Fruit fly (Drosophila melanogaster) whole organism, embryonic: Measurements from ENCODE around the gene CG7739.

Source experiments
- BtbVII ChIP-seq: fragments of 200-800 bp; sonication (Bioruptor generic); optimal IDR thresholded peaks from 3 replicates; lab custom pipeline; 2017; ENCODE audit warnings: missing biosample characterization, mild to moderate bottlenecking, missing genetic modification characterization
- CG15696 ChIP-seq: fragments of 200-800 bp; sonication (Bioruptor generic); optimal IDR thresholded peaks from 2 replicates; lab custom pipeline; 2019; ENCODE audit warnings: missing biosample characterization, mild to moderate bottlenecking, missing genetic modification characterization, moderate library complexity
- CG4328 ChIP-seq: fragments of 200-800 bp; sonication (Bioruptor generic); optimal IDR thresholded peaks from 3 replicates; lab custom pipeline; 2017; ENCODE audit warnings: missing biosample characterization, missing genetic modification reagents, missing genetic modification characterization
- CG7745 ChIP-seq: fragments of 200-800 bp; sonication (Bioruptor generic); optimal IDR thresholded peaks from 2 replicates; lab custom pipeline; 2018; ENCODE audit warnings: missing biosample characterization, mild to moderate bottlenecking, missing genetic modification characterization, moderate library complexity
- Six4 ChIP-seq: fragments of 200-800 bp; sonication (Bioruptor generic); optimal IDR thresholded peaks from 2 replicates; lab custom pipeline; 2016; ENCODE audit warnings: missing biosample characterization, missing genetic modification characterization
- ab ChIP-seq: fragments of 200-800 bp; sonication (Bioruptor generic); optimal IDR thresholded peaks from 2 replicates; lab custom pipeline; 2016; ENCODE audit warnings: missing biosample characterization, missing genetic modification characterization
- aop ChIP-seq: fragments of 200-800 bp; sonication (Bioruptor generic); IDR thresholded peaks from 2 replicates; pipeline ENCODE4 v1.3.6; 2022; ENCODE audit warnings: missing biosample characterization, missing genetic modification characterization
- croc ChIP-seq: fragments of 200-800 bp; sonication (Bioruptor generic); conservative IDR thresholded peaks from 3 replicates; pipeline ENCODE4 v1.3.6; 2022; ENCODE audit warnings: missing biosample characterization, missing genetic modification characterization
- grn ChIP-seq: fragments of 200-800 bp; sonication (Bioruptor generic); optimal IDR thresholded peaks from 3 replicates; lab custom pipeline; 2017; ENCODE audit warnings: missing biosample characterization, missing genetic modification characterization
- psq ChIP-seq: fragments of 200-800 bp; sonication (Bioruptor generic); optimal IDR thresholded peaks from 2 replicates; lab custom pipeline; 2017; ENCODE audit warnings: missing biosample characterization, missing genetic modification characterization

dm6 chr3L:15514814-15515495 lies 47.9 kb downstream of the CG7739 start:
- TF ChIP-seq aop (GFP tag; lab: Robert Waterston, UW) = no peak
- TF ChIP-seq ab (GFP tag; lab: Kevin White, UChicago) = no peak
- TF ChIP-seq CG4328 = no peak
- no peak for TF ChIP-seq grn (GFP tag; lab: Kevin White, UChicago)
- no peak for TF ChIP-seq CG15696 (tag; lab: Kevin White, UChicago)
- TF ChIP-seq croc = no peak
- TF ChIP-seq Six4 = no peak
- no peak for TF ChIP-seq BtbVII (GFP tag; lab: Kevin White, UChicago)
- no peak for TF ChIP-seq psq (GFP tag; lab: Kevin White, UChicago)
- TF ChIP-seq CG7745 = no peak
